Worm (Caenorhabditis elegans) whole organism, mixed stage, embryonic: ENCODE data around the gene Y17G9B.11.

Experiments
- M03D4.4 ChIP-seq: sonication (generic microtip); optimal IDR thresholded peaks from 2 replicates; lab custom pipeline; 2017; ENCODE audit warnings: mild to moderate bottlenecking, missing genetic modification characterization, missing compliant biosample characterization
- bed-3 ChIP-seq: fragments of 200-800 bp; sonication (Bioruptor generic); optimal IDR thresholded peaks from 3 replicates; lab custom pipeline; 2018; ENCODE audit warnings: mild to moderate bottlenecking, missing genetic modification characterization, moderate library complexity, missing compliant biosample characterization
- blmp-1 ChIP-seq: fragments of 150-350 bp; optimal IDR thresholded peaks from 2 replicates; lab custom pipeline; 2014; ENCODE audit warnings: missing biosample characterization, missing genetic modification characterization
- ceh-39 ChIP-seq: fragments of 150-350 bp; optimal IDR thresholded peaks from 2 replicates; lab custom pipeline; 2014; ENCODE audit warnings: missing biosample characterization, missing genetic modification characterization
- ceh-43 ChIP-seq: fragments of 200-800 bp; sonication (Bioruptor generic); optimal IDR thresholded peaks from 2 replicates; lab custom pipeline; 2018; ENCODE audit warnings: mild to moderate bottlenecking, missing genetic modification characterization, moderate library complexity, missing compliant biosample characterization
- ces-1 ChIP-seq: fragments of 150-350 bp; optimal IDR thresholded peaks from 2 replicates; lab custom pipeline; 2014; ENCODE audit warnings: missing biosample characterization, missing genetic modification reagents, missing genetic modification characterization
- cnd-1 ChIP-seq: fragments of 200-800 bp; sonication (Bioruptor generic); optimal IDR thresholded peaks from 2 replicates; lab custom pipeline; 2018; ENCODE audit warnings: mild to moderate bottlenecking, missing genetic modification characterization, missing compliant biosample characterization
- drap-1 ChIP-seq: fragments of 200-800 bp; sonication (Bioruptor generic); optimal IDR thresholded peaks from 3 replicates; lab custom pipeline; 2018; ENCODE audit warnings: mild to moderate bottlenecking, missing genetic modification characterization, missing compliant biosample characterization
- elt-1 ChIP-seq: sonication (generic microtip); optimal IDR thresholded peaks from 2 replicates; lab custom pipeline; 2017; ENCODE audit warnings: missing genetic modification characterization, mild to moderate bottlenecking, missing compliant biosample characterization, antibody characterized with exemption, moderate library complexity, borderline replicate concordance; ENCODE audit not compliant: insufficient read depth
- elt-3 ChIP-seq: fragments of 150-350 bp; optimal IDR thresholded peaks from 2 replicates; lab custom pipeline; 2014; ENCODE audit warnings: missing biosample characterization, missing genetic modification characterization
- flh-1 ChIP-seq: fragments of 200-800 bp; sonication (Bioruptor generic); optimal IDR thresholded peaks from 2 replicates; lab custom pipeline; 2018; ENCODE audit warnings: mild to moderate bottlenecking, missing genetic modification characterization, moderate library complexity, missing compliant biosample characterization
- ham-2 ChIP-seq: fragments of 200-800 bp; sonication (Bioruptor generic); optimal IDR thresholded peaks from 2 replicates; lab custom pipeline; 2018; ENCODE audit warnings: mild to moderate bottlenecking, missing genetic modification characterization, missing compliant biosample characterization
- hlh-1 ChIP-seq: fragments of 150-350 bp; optimal IDR thresholded peaks from 2 replicates; lab custom pipeline; 2014; ENCODE audit warnings: missing biosample characterization, missing genetic modification reagents, missing genetic modification characterization
- lin-13 ChIP-seq: fragments of 150-350 bp; optimal IDR thresholded peaks from 2 replicates; lab custom pipeline; 2014; ENCODE audit warnings: missing biosample characterization, missing genetic modification characterization
- lsy-2 ChIP-seq: fragments of 150-350 bp; optimal IDR thresholded peaks from 2 replicates; lab custom pipeline; 2014; ENCODE audit warnings: missing biosample characterization, missing genetic modification characterization
- mab-5 ChIP-seq: fragments of 150-350 bp; optimal IDR thresholded peaks from 2 replicates; lab custom pipeline; 2014; ENCODE audit warnings: missing biosample characterization, missing genetic modification characterization
- mep-1 ChIP-seq: fragments of 150-350 bp; optimal IDR thresholded peaks from 2 replicates; lab custom pipeline; 2017; ENCODE audit warnings: missing biosample characterization, missing genetic modification reagents, missing genetic modification characterization, inconsistent platforms
- mls-2 ChIP-seq: sonication (generic microtip); optimal IDR thresholded peaks from 2 replicates; lab custom pipeline; 2016; ENCODE audit warnings: mild to moderate bottlenecking, missing genetic modification characterization, moderate library complexity, missing compliant biosample characterization
- nhr-12 ChIP-seq: fragments of 150-350 bp; optimal IDR thresholded peaks from 2 replicates; lab custom pipeline; 2014; ENCODE audit warnings: missing biosample characterization, missing genetic modification characterization
- nhr-2 ChIP-seq: fragments of 150-350 bp; optimal IDR thresholded peaks from 2 replicates; lab custom pipeline; 2014; ENCODE audit warnings: missing biosample characterization, missing genetic modification characterization
- nhr-237 ChIP-seq: fragments of 150-350 bp; optimal IDR thresholded peaks from 2 replicates; lab custom pipeline; 2014; ENCODE audit warnings: missing biosample characterization, missing genetic modification characterization
- nhr-28 ChIP-seq: fragments of 150-350 bp; optimal IDR thresholded peaks from 2 replicates; lab custom pipeline; 2014; ENCODE audit warnings: missing biosample characterization, missing genetic modification characterization
- nhr-76 ChIP-seq: sonication (generic microtip); optimal IDR thresholded peaks from 2 replicates; lab custom pipeline; 2017; ENCODE audit warnings: missing biosample characterization, missing genetic modification characterization
- pha-4 ChIP-seq: fragments of 150-350 bp; optimal IDR thresholded peaks from 2 replicates; lab custom pipeline; 2018; ENCODE audit warnings: missing biosample characterization, missing genetic modification reagents, missing genetic modification characterization
- sem-2 ChIP-seq: fragments of 200-800 bp; sonication (Bioruptor generic); optimal IDR thresholded peaks from 2 replicates; lab custom pipeline; 2018; ENCODE audit warnings: mild to moderate bottlenecking, missing genetic modification characterization, missing compliant biosample characterization
- snpc-4 ChIP-seq: fragments of 150-350 bp; optimal IDR thresholded peaks from 2 replicates; lab custom pipeline; 2014; ENCODE audit warnings: missing biosample characterization, missing genetic modification characterization
- sptf-1 ChIP-seq: sonication (generic microtip); optimal IDR thresholded peaks from 2 replicates; lab custom pipeline; 2017; ENCODE audit warnings: mild to moderate bottlenecking, missing genetic modification characterization, moderate library complexity, missing compliant biosample characterization
- unc-120 ChIP-seq: sonication (generic microtip); optimal IDR thresholded peaks from 2 replicates; lab custom pipeline; 2017; ENCODE audit warnings: missing genetic modification characterization, missing compliant biosample characterization; ENCODE audit not compliant: poor library complexity, severe bottlenecking
- unc-39 ChIP-seq: fragments of 150-350 bp; optimal IDR thresholded peaks from 2 replicates; lab custom pipeline; 2014; ENCODE audit warnings: missing biosample characterization, missing genetic modification characterization
- unc-62 ChIP-seq: fragments of 150-350 bp; optimal IDR thresholded peaks from 2 replicates; lab custom pipeline; 2014; ENCODE audit warnings: missing biosample characterization, missing genetic modification reagents, missing genetic modification characterization
- zip-8 ChIP-seq: fragments of 150-350 bp; optimal IDR thresholded peaks from 2 replicates; lab custom pipeline; 2014; ENCODE audit warnings: missing biosample characterization, missing genetic modification characterization
- ztf-11 ChIP-seq: fragments of 150-350 bp; optimal IDR thresholded peaks from 2 replicates; lab custom pipeline; 2014; ENCODE audit warnings: missing biosample characterization, missing genetic modification characterization

The Y17G9B.11 gene

DNA sequence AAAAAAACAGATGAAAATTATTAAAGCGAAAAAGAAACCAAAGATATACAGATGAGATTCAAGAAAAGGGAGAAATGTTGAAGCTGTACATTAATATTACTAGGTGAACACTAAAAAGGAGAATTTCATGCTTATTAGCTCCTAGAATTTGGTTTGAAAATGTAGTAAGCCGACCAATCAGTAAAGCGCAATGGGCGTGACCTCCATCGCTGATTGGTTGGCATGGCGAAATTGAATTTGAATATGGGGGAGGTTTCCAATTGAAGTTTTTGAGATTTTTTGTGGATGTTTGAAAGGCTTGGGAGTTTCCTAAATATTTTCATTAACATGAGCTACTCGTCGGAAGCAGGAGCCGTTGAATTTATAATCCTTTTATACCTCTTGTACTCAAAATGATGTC is 20.1 kb downstream of the Y17G9B.11 start:
- TF ChIP-seq ces-1 (no peak), mab-5 (tag; lab: Kevin White, UChicago) (no peak), flh-1 (no peak)

- TF ChIP-seq nhr-76 (tag; lab: Kevin White, UChicago) (no peak), mls-2 (no peak), nhr-28 (no peak), ceh-39 (no peak), lin-13 (tag; lab: Kevin White, UChicago) (no peak), nhr-237 (no peak), sem-2 (GFP tag; lab: Kevin White, UChicago) (no peak), ham-2 (no peak)
Observed at ce11 chrIV:4780129-4780528, 23.7 kb downstream of the Y17G9B.11 start, which contains the start of gene set-15. Gene set-15 (minus strand): TSS chrIV:4780229.

- TF ChIP-seq sem-2 (GFP tag; lab: Kevin White, UChicago) (no peak), zip-8 (tag; lab: Kevin White, UChicago) (no peak), sptf-1 (tag; lab: Kevin White, UChicago) (peak; percentile 55), ztf-11 (tag; lab: Kevin White, UChicago) (peak; percentile 19), snpc-4 (no peak), mls-2 (peak; percentile 36), hlh-1 (tag; lab: Kevin White, UChicago) (peak; percentile 73), cnd-1 (tag; lab: Kevin White, UChicago) (peak; percentile 42), unc-120 (tag; lab: Kevin White, UChicago) (peak; percentile 57), nhr-2 (peak; percentile 75)
- TF ChIP-seq, all 35 proteins: peak for 7
Observed at ce11 chrIV:4781123-4781522, 24.7 kb downstream of the Y17G9B.11 start.

DNA sequence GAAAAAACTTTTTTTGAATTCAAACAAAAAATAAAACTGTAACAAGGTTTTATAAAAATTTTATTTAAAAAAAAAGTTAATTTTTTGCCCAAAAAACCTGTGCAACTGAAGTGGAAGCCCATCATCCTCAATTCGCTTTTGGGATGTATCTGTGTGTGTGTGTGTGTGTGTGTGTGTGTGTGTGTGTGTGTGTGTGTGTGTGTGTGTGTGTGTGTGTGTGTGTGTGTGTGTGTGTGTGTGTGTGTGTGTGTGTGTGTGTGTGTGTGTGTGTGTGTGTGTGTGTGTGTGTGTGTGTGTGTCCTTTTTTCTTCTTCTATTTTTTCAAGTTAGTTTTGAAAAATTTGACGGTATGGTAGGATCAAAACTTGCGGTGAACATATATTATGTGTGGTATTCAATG is 28.3 kb downstream of the Y17G9B.11 start:
- TF ChIP-seq cnd-1 (tag; lab: Kevin White, UChicago) (peak; percentile 60), M03D4.4 (tag; lab: Kevin White, UChicago) (peak; percentile 22), sptf-1 (tag; lab: Kevin White, UChicago) (peak; percentile 35)
- TF ChIP-seq, all 35 proteins: peak for 3; not testable (repeated sequence) for 32

ce11 chrIV:4788332-4788731 is 31.9 kb downstream of the Y17G9B.11 start, which contains the start of gene nhr-104:
Gene nhr-104 (minus strand): TSS chrIV:4788692.
- TF ChIP-seq sem-2 (GFP tag; lab: Kevin White, UChicago) (no peak), unc-62 (GFP tag; lab: Kevin White, UChicago) (no peak), cnd-1 (tag; lab: Kevin White, UChicago) (no peak), lin-13 (tag; lab: Kevin White, UChicago) (no peak), elt-1 (no peak), nhr-237 (peak; percentile 22), drap-1 (GFP tag; lab: Kevin White, UChicago) (no peak)
- TF ChIP-seq, all 35 proteins: peak for 1

- TF ChIP-seq blmp-1 (tag; lab: Kevin White, UChicago) = no peak
Observed at ce11 chrIV:4789445-4789844, 33.0 kb downstream of the Y17G9B.11 start, which contains the start of gene R11E3.1. Gene R11E3.1 (plus strand): TSS chrIV:4789745.

ce11 chrIV:4795111-4795510 is 38.7 kb downstream of the Y17G9B.11 start:
- no peak for TF ChIP-seq bed-3 (GFP tag; lab: Kevin White, UChicago)
- TF ChIP-seq lsy-2 = no peak
- TF ChIP-seq ham-2 = no peak
- no peak for TF ChIP-seq M03D4.4 (tag; lab: Kevin White, UChicago)
- no peak for TF ChIP-seq mep-1
- no peak for TF ChIP-seq unc-39 (tag; lab: Kevin White, UChicago)
- no peak for TF ChIP-seq drap-1 (GFP tag; lab: Kevin White, UChicago)
- TF ChIP-seq ceh-43 (GFP tag; lab: Kevin White, UChicago) = no peak
- TF ChIP-seq mab-5 (tag; lab: Kevin White, UChicago) = no peak
- no peak for TF ChIP-seq nhr-237
- TF ChIP-seq unc-120 (tag; lab: Kevin White, UChicago) = no peak
- TF ChIP-seq elt-1 = no peak
- no peak for TF ChIP-seq elt-3 (tag; lab: Kevin White, UChicago)
- TF ChIP-seq nhr-12 (tag; lab: Kevin White, UChicago) = no peak
- no peak for TF ChIP-seq flh-1
- no peak for TF ChIP-seq pha-4
- TF ChIP-seq sem-2 (GFP tag; lab: Kevin White, UChicago) = no peak
